Worm (Caenorhabditis elegans): Measurements from ENCODE around the gene dbt-1.

Gene dbt-1

ce11 chrII:7945168-7945567, at the start of gene dbt-1:
dbt-1 (minus strand) TSS chrII:7945206.
- TF ChIP-seq ZK546.5 (tag; optimal IDR thresholded peaks at IDR 0.05) = no peak
- TF ChIP-seq hmg-11 (tag; optimal IDR thresholded peaks at IDR 0.05) = peak; percentile 79
- TF ChIP-seq fkh-2 (tag; optimal IDR thresholded peaks at IDR 0.05) = no peak
- no peak for TF ChIP-seq ceh-9 (tag; optimal IDR thresholded peaks at IDR 0.05)
- no peak for TF ChIP-seq fkh-10 (GFP tag; optimal IDR thresholded peaks at IDR 0.05)
- TF ChIP-seq sea-2 (GFP tag; optimal IDR thresholded peaks at IDR 0.05) = no peak
- peak; percentile 29 for TF ChIP-seq ceh-82 (tag; optimal IDR thresholded peaks at IDR 0.05)
- peak; percentile 67 for TF ChIP-seq nhr-77 (tag; optimal IDR thresholded peaks at IDR 0.05)
- TF ChIP-seq fos-1 (tag; optimal IDR thresholded peaks at IDR 0.05) = no peak
- TF ChIP-seq elt-2 (tag; optimal IDR thresholded peaks at IDR 0.05) = peak; percentile 42
- TF ChIP-seq nhr-11 (tag; optimal IDR thresholded peaks at IDR 0.05) = peak; percentile 22
- TF ChIP-seq lsy-12 (tag; optimal IDR thresholded peaks at IDR 0.05) = peak; percentile 68
- TF ChIP-seq jun-1 (tag; optimal IDR thresholded peaks at IDR 0.05) = peak; percentile 75
- TF ChIP-seq tbx-2 (tag; optimal IDR thresholded peaks at IDR 0.05) = peak; percentile 62
- TF ChIP-seq nfya-1 (tag; optimal IDR thresholded peaks at IDR 0.05; ENCODE audit: insufficient read depth) = peak; percentile 86
- TF ChIP-seq lin-15B (tag; optimal IDR thresholded peaks at IDR 0.05) = peak; percentile 77
- no peak for TF ChIP-seq ztf-11 (tag; optimal IDR thresholded peaks at IDR 0.05)
- TF ChIP-seq ama-1 (optimal IDR thresholded peaks at IDR 0.05) = peak; percentile 65
- TF ChIP-seq zag-1 (tag; optimal IDR thresholded peaks at IDR 0.05) = no peak
- no peak for TF ChIP-seq egl-5 (tag; optimal IDR thresholded peaks at IDR 0.05)
- peak; percentile 39 for TF ChIP-seq snpc-4 (tag; optimal IDR thresholded peaks at IDR 0.05)
- no peak for TF ChIP-seq egl-27 (tag; optimal IDR thresholded peaks at IDR 0.05)
- TF ChIP-seq unc-39 (tag; optimal IDR thresholded peaks at IDR 0.05) = no peak
- no peak for TF ChIP-seq mml-1 (tag; optimal IDR thresholded peaks at IDR 0.05)
- no peak for TF ChIP-seq nhr-76 (tag; optimal IDR thresholded peaks at IDR 0.05)
- TF ChIP-seq lin-39 (tag; optimal IDR thresholded peaks at IDR 0.05) = peak; percentile 84
- TF ChIP-seq nhr-67 (tag; optimal IDR thresholded peaks at IDR 0.05) = no peak
- TF ChIP-seq eor-1 (tag; optimal IDR thresholded peaks at IDR 0.05) = no peak
- TF ChIP-seq unc-62 (GFP tag; optimal IDR thresholded peaks at IDR 0.05) = no peak
- TF ChIP-seq nhr-25 (tag; optimal IDR thresholded peaks at IDR 0.05) = peak; percentile 78
- TF ChIP-seq skn-1 (tag; optimal IDR thresholded peaks at IDR 0.05) = no peak
- TF ChIP-seq nhr-237 (tag; optimal IDR thresholded peaks at IDR 0.05) = no peak
- no peak for TF ChIP-seq nhr-28 (tag; optimal IDR thresholded peaks at IDR 0.05)
- TF ChIP-seq pqm-1 (tag; optimal IDR thresholded peaks at IDR 0.05) = peak; percentile 36
- peak; percentile 49 for TF ChIP-seq ztf-4 (tag; optimal IDR thresholded peaks at IDR 0.05)
- peak; percentile 63 for TF ChIP-seq ceh-28 (tag; optimal IDR thresholded peaks at IDR 0.05)
- peak; percentile 70 for TF ChIP-seq nhr-43 (tag; optimal IDR thresholded peaks at IDR 0.05; ENCODE audit: poor library complexity, severe bottlenecking)
- TF ChIP-seq R02D3.7 (tag; optimal IDR thresholded peaks at IDR 0.05) = peak; percentile 75
- no peak for TF ChIP-seq nhr-12 (tag; optimal IDR thresholded peaks at IDR 0.05)
- TF ChIP-seq aly-2 (tag; optimal IDR thresholded peaks at IDR 0.05) = no peak
- TF ChIP-seq pha-4 (tag; optimal IDR thresholded peaks at IDR 0.05) = peak; percentile 81
- no peak for TF ChIP-seq daf-12 (tag; optimal IDR thresholded peaks at IDR 0.05)
- no peak for TF ChIP-seq ceh-16 (tag; optimal IDR thresholded peaks at IDR 0.05)
- TF ChIP-seq nhr-23 (tag; optimal IDR thresholded peaks at IDR 0.05) = peak; percentile 79
- TF ChIP-seq elt-1 (tag; optimal IDR thresholded peaks at IDR 0.05) = no peak
- peak; percentile 44 for TF ChIP-seq mdl-1 (tag; optimal IDR thresholded peaks at IDR 0.05)
- TF ChIP-seq elt-3 (tag; optimal IDR thresholded peaks at IDR 0.05) = no peak

DNA sequence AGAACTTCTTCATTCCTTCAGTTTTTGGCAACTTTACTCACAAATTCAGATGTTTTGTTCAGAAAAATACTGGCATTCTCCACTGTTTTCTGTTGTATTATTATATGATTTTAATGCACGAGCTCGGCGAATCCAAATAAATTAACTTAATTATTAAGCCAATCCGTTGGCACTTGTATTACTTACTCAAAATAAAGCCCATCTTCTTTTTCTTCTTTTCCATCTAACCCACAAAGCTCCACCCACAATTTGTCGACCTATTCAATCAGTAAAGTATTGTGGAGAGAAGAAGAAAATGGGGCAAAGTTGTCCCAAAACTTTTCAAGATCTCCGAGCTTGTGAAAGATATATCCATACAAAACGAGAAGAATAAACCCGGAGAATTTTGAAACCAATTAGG, 46.3 kb upstream of the dbt-1 start:
- TF ChIP-seq unc-62 (GFP tag; optimal IDR thresholded peaks at IDR 0.05) = no peak
- TF ChIP-seq ceh-82 (tag; optimal IDR thresholded peaks at IDR 0.05) = no peak
- no peak for TF ChIP-seq ZK546.5 (tag; optimal IDR thresholded peaks at IDR 0.05)
- no peak for TF ChIP-seq nhr-77 (tag; optimal IDR thresholded peaks at IDR 0.05)
- no peak for TF ChIP-seq elt-2 (tag; optimal IDR thresholded peaks at IDR 0.05)
- no peak for TF ChIP-seq skn-1 (tag; optimal IDR thresholded peaks at IDR 0.05)
- no peak for TF ChIP-seq nfya-1 (tag; optimal IDR thresholded peaks at IDR 0.05; ENCODE audit: insufficient read depth)
- TF ChIP-seq sea-2 (GFP tag; optimal IDR thresholded peaks at IDR 0.05) = no peak
- TF ChIP-seq R02D3.7 (tag; optimal IDR thresholded peaks at IDR 0.05) = no peak
- TF ChIP-seq pqm-1 (tag; optimal IDR thresholded peaks at IDR 0.05) = no peak
- no peak for TF ChIP-seq elt-1 (tag; optimal IDR thresholded peaks at IDR 0.05)

Measured in whole organism, L3 larva.